Worm (Caenorhabditis elegans) whole organism, mixed stage, embryonic: ENCODE measurements around the gene C07B5.3.

Experiments used
- mab-5 ChIP-seq: fragments of 150-350 bp; optimal IDR thresholded peaks from 2 replicates; lab custom pipeline; 2014; ENCODE audit warnings: missing biosample characterization, missing genetic modification characterization
- nhr-237 ChIP-seq: fragments of 150-350 bp; optimal IDR thresholded peaks from 2 replicates; lab custom pipeline; 2014; ENCODE audit warnings: missing biosample characterization, missing genetic modification characterization

- TF ChIP-seq mab-5 (no peak), nhr-237 (tag; lab: Kevin White, UChicago) (no peak)
These were observed 27.5 kb upstream of the C07B5.3 start for ce11 chrX:9550519-9550918.
